Worm (Caenorhabditis elegans): ENCODE results near the gene T07D4.5.

- TF ChIP-seq nhr-25 (tag; optimal IDR thresholded peaks at IDR 0.05) (no peak), nhr-11 (tag; optimal IDR thresholded peaks at IDR 0.05) (no peak), zag-1 (tag; optimal IDR thresholded peaks at IDR 0.05) (no peak), pqm-1 (tag; optimal IDR thresholded peaks at IDR 0.05) (no peak), mdl-1 (tag; optimal IDR thresholded peaks at IDR 0.05) (no peak), ama-1 (optimal IDR thresholded peaks at IDR 0.05) (no peak), ceh-82 (tag; optimal IDR thresholded peaks at IDR 0.05) (no peak), unc-62 (GFP tag; optimal IDR thresholded peaks at IDR 0.05) (no peak), elt-3 (tag; optimal IDR thresholded peaks at IDR 0.05) (no peak), ztf-4 (tag; optimal IDR thresholded peaks at IDR 0.05) (no peak), nhr-12 (tag; optimal IDR thresholded peaks at IDR 0.05) (no peak), nhr-77 (tag; optimal IDR thresholded peaks at IDR 0.05) (no peak), fos-1 (tag; optimal IDR thresholded peaks at IDR 0.05) (no peak)
These were observed 5.6 kb downstream of the T07D4.5 start for ce11 chrII:8878528-8878927.

Measured in whole organism, L3 larva.